Fruit fly (Drosophila melanogaster) Kc167 (cell line): Measurements from ENCODE around the gene Tom70.

ENCODE experiments used
- Myc ChIP-seq: fragments of >200 bp; optimal IDR thresholded peaks from 2 replicates; lab custom pipeline; 2017; ENCODE audit warnings: missing external identifiers
- Sin3A ChIP-seq: fragments of >200 bp; optimal IDR thresholded peaks from 2 replicates; lab custom pipeline; 2018; ENCODE audit warnings: missing external identifiers
- h ChIP-seq: fragments of >200 bp; optimal IDR thresholded peaks from 3 replicates; lab custom pipeline; 2018; ENCODE audit warnings: missing external identifiers
- insv ChIP-seq: fragments of >200 bp; optimal IDR thresholded peaks from 3 replicates; lab custom pipeline; 2018; ENCODE audit warnings: missing external identifiers
- psq ChIP-seq: fragments of >200 bp; optimal IDR thresholded peaks from 2 replicates; lab custom pipeline; 2017; ENCODE audit warnings: missing external identifiers

DNA sequence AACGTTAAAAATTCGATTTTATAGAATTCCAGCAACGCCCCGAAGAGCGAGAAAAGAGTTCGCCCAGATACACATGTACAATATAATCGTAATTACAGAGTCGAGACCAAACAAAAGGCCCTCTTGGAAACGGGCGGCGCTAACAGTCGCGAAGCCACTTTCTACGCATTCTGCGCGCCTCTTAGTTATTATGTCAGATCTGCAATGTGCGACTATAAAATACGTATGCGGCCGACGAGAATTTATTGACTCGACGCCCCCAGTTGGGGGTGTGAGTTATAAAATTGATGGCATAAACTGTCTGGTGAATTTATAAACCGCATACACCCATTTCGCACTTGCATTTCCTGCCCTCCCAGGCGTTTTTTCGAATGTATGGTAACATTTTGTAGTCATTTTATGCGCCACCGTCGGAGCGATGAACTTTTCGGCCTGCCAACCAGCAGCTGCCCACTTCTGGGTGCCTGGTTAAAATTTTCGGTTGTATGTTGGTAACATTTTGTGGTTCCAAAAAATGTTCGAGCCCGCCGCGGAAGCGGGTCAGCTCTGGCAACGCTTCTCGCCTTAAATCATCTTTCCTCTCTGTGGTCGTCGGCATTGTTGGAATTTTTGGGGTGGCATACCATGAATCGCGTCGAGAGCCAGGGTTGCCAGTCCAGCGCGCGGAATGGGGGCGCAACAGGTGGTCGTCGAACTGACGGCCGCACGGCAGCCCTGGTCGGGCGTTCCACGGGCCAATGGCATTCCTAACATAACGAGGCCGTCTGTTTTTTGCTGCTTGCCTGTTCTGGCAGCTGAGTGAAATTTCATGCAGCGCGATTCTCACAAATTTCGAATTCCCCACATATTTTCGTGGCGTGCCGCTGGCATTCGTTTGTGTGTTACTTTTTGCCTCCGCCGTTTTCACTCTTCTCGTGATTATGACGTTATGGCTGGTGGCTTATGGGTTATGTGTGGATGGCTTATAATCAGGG, 26.3 kb downstream of the Tom70 start:
- TF ChIP-seq h (no peak), insv (no peak), psq (lab: Kevin White, UChicago) (no peak), Sin3A (lab: Kevin White, UChicago) (no peak), Myc (lab: Kevin White, UChicago) (no peak)
